ENCODE assay signal across 6 fruit fly cellular contexts in the genomic region with DNA sequence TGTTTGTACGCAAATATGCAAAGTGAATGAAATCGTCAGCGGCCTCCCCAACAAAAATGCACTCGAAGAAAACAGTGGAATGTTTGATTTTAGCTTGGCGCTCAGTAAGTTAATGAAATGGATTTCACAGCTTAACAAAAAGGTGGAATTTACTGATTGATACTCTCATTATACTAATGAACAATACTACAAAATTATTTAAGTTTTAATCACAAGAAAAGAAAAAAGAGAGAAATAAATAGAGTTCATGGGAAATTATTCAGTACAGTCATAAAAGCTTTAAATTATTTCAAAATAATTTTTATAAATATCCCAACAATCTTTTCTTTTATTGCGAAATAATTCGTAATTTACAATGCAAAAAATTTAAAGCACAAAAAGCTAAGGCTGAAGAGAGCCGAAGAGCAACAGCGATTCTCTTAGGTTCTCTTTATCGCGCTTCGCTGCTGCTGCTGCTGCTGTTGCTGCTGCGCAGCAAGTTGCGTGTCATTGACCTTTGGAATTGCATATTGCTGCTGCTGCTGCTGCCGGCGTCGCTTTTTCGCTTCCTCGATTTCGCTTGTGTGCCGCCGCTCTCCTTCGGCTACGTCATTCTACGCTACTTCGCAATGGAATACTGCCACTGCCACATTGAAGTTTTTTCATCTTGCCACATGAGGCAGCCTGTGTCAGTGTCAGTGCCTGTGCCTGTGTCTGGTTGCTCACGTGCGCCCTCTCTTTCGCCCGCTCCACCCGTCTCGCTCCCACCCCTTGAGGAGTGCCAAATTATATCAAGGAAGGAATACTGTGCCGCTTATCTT.
TF ChIP-seq lines count a peak whose summit lies in the region.

No protein-coding gene starts in this region.

- TF ChIP-seq CTCF in whole organism, embryonic (GFP tag; optimal IDR thresholded peaks at IDR 0.05; lab: Kevin White, UChicago) = no peak

TF ChIP-seq in whole organism, 6 proteins besides CTCF, POLR2A, EP300 and RAD21:
- TF ChIP-seq CG8478 (optimal IDR thresholded peaks at IDR 0.05; lab: Kevin White, UChicago) (no peak), EcR (GFP tag; optimal IDR thresholded peaks at IDR 0.05; lab: Kevin White, UChicago) (peak; percentile 63 to 93), usp (GFP tag; optimal IDR thresholded peaks at IDR 0.05; lab: Kevin White, UChicago) (no peak), Dll (optimal IDR thresholded peaks at IDR 0.05; lab: Kevin White, UChicago) (peak; percentile 46), pan (optimal IDR thresholded peaks at IDR 0.05; lab: Kevin White, UChicago) (no peak), psq (optimal IDR thresholded peaks at IDR 0.05; lab: Kevin White, UChicago) (no peak)

TF ChIP-seq in whole organism, adult, 20 proteins besides CTCF, POLR2A, EP300 and RAD21:
- TF ChIP-seq kay (GFP tag; lab: Kevin White, UChicago; ENCODE audit: borderline replicate concordance) = peak; percentile 73
- TF ChIP-seq Mnt (GFP tag; optimal IDR thresholded peaks at IDR 0.05; lab: Kevin White, UChicago) = no peak

TF ChIP-seq in whole organism, embryonic, 481 proteins besides CTCF, POLR2A, EP300 and RAD21 (continues in another document):
- TF ChIP-seq CG34422 (GFP tag; IDR thresholded peaks at IDR 0.05; lab: Robert Waterston, UW) (no peak), ab (GFP tag; optimal IDR thresholded peaks at IDR 0.05; lab: Kevin White, UChicago) (no peak), CG13296 (GFP tag; optimal IDR thresholded peaks at IDR 0.05; lab: Kevin White, UChicago) (no peak), CG3163 (GFP tag; optimal IDR thresholded peaks at IDR 0.05; lab: Kevin White, UChicago) (peak; percentile 62), CG13287 (GFP tag; IDR thresholded peaks at IDR 0.05; lab: Robert Waterston, UW; ENCODE audit: partially characterized antibody) (no peak), Trl (optimal IDR thresholded peaks at IDR 0.05; lab: Kevin White, UChicago) (peak; percentile 17 to 32), Trl (GFP tag; optimal IDR thresholded peaks at IDR 0.05; lab: Kevin White, UChicago) (no peak), CG7357 (GFP tag; IDR thresholded peaks at IDR 0.05; lab: Robert Waterston, UW) (no peak), lbe (GFP tag; optimal IDR thresholded peaks at IDR 0.05; lab: Kevin White, UChicago) (peak; percentile 55), CG16813 (GFP tag; IDR thresholded peaks at IDR 0.05; lab: Robert Waterston, UW; ENCODE audit: partially characterized antibody) (peak; percentile 25; the same call in 2 of the 3 replicates), inv (GFP tag; IDR thresholded peaks at IDR 0.05; lab: Robert Waterston, UW; ENCODE audit: partially characterized antibody) (no peak), bab2 (GFP tag; optimal IDR thresholded peaks at IDR 0.05; lab: Kevin White, UChicago) (no peak), kni (GFP tag; optimal IDR thresholded peaks at IDR 0.05; lab: Kevin White, UChicago) (no peak), ind (GFP tag; optimal IDR thresholded peaks at IDR 0.05; lab: Kevin White, UChicago) (no peak), Ets65A (GFP tag; lab: Kevin White, UChicago) (peak; percentile 42), Drgx (GFP tag; IDR thresholded peaks at IDR 0.05; lab: Robert Waterston, UW) (peak; percentile 56; the same call in 1 of the 2 replicates), CG8924 (tag; optimal IDR thresholded peaks at IDR 0.05; lab: Kevin White, UChicago) (no peak), chm (GFP tag; IDR thresholded peaks at IDR 0.05; lab: Robert Waterston, UW) (no peak)

TF ChIP-seq in whole organism, prepupa, 60 proteins besides CTCF, POLR2A, EP300 and RAD21 (continues in another document):
- TF ChIP-seq spab (GFP tag; optimal IDR thresholded peaks at IDR 0.05; lab: Kevin White, UChicago) (peak; percentile 50), CG6854 (GFP tag; optimal IDR thresholded peaks at IDR 0.05; lab: Kevin White, UChicago) (no peak), CG6163 (GFP tag; IDR thresholded peaks at IDR 0.05; lab: Robert Waterston, UW) (peak; percentile 50), CG11294 (GFP tag; IDR thresholded peaks at IDR 0.05; lab: Robert Waterston, UW) (peak; percentile 29; the same call in 1 of the 2 replicates), achi (GFP tag; optimal IDR thresholded peaks at IDR 0.05; lab: Kevin White, UChicago) (peak; percentile 82), Sox15 (GFP tag; optimal IDR thresholded peaks at IDR 0.05; lab: Kevin White, UChicago) (peak; percentile 51), Hr39 (GFP tag; optimal IDR thresholded peaks at IDR 0.05; lab: Kevin White, UChicago) (peak; percentile 71), CG3032 (tag; optimal IDR thresholded peaks at IDR 0.05; lab: Kevin White, UChicago) (peak; percentile 45), CG31627 (GFP tag; optimal IDR thresholded peaks at IDR 0.05; lab: Kevin White, UChicago) (peak; percentile 74), CG6792 (GFP tag; optimal IDR thresholded peaks at IDR 0.05; lab: Kevin White, UChicago) (peak; percentile 66), OdsH (GFP tag; optimal IDR thresholded peaks at IDR 0.05; lab: Kevin White, UChicago) (peak; percentile 85), CG4318 (GFP tag; optimal IDR thresholded peaks at IDR 0.05; lab: Kevin White, UChicago) (peak; percentile 71), net (GFP tag; optimal IDR thresholded peaks at IDR 0.05; lab: Kevin White, UChicago) (peak; percentile 85), Ets96B (tag; optimal IDR thresholded peaks at IDR 0.05; lab: Kevin White, UChicago) (peak; percentile 66), CG7368 (GFP tag; optimal IDR thresholded peaks at IDR 0.05; lab: Kevin White, UChicago) (peak; percentile 57), Blimp-1 (GFP tag; optimal IDR thresholded peaks at IDR 0.05; lab: Kevin White, UChicago) (peak; percentile 42), Gug (GFP tag; IDR thresholded peaks at IDR 0.05; lab: Robert Waterston, UW) (peak; percentile 38), topi (GFP tag; optimal IDR thresholded peaks at IDR 0.05; lab: Kevin White, UChicago) (peak; percentile 88), CG32006 (GFP tag; optimal IDR thresholded peaks at IDR 0.05; lab: Kevin White, UChicago) (peak; percentile 87)

TF ChIP-seq in whole organism, pupa, 21 proteins besides CTCF, POLR2A, EP300 and RAD21 (continues in another document):
- TF ChIP-seq CG8159 (tag; optimal IDR thresholded peaks at IDR 0.05; lab: Kevin White, UChicago) (peak; percentile 70), CG17806 (tag; optimal IDR thresholded peaks at IDR 0.05; lab: Kevin White, UChicago) (peak; percentile 56), fd96Ca (GFP tag; IDR thresholded peaks at IDR 0.05; lab: Robert Waterston, UW) (0 out of 3 replicates have a peak, but pooled peaks have one; percentile 38), EcR (GFP tag; optimal IDR thresholded peaks at IDR 0.05; lab: Kevin White, UChicago) (peak; percentile 98), CG9948 (tag; optimal IDR thresholded peaks at IDR 0.05; lab: Kevin White, UChicago) (peak; percentile 70), CG10348 (GFP tag; IDR thresholded peaks at IDR 0.05; lab: Robert Waterston, UW) (no peak), CG12605 (GFP tag; IDR thresholded peaks at IDR 0.05; lab: Robert Waterston, UW) (0 out of 2 replicates have a peak, but pooled peaks have one; percentile 24), CG32121 (GFP tag; IDR thresholded peaks at IDR 0.05; lab: Robert Waterston, UW) (no peak; the same call in none of the 2 replicates), Ets98B (GFP tag; IDR thresholded peaks at IDR 0.05; lab: Robert Waterston, UW) (no peak; the same call in 1 of the 2 replicates), rn (GFP tag; IDR thresholded peaks at IDR 0.05; lab: Robert Waterston, UW) (no peak), Snoo (tag; optimal IDR thresholded peaks at IDR 0.05; lab: Kevin White, UChicago) (peak; percentile 83), Pif1A (GFP tag; optimal IDR thresholded peaks at IDR 0.05; lab: Kevin White, UChicago) (peak; percentile 65), Pif1B (GFP tag; optimal IDR thresholded peaks at IDR 0.05; lab: Kevin White, UChicago) (peak; percentile 73), D1 (tag; optimal IDR thresholded peaks at IDR 0.05; lab: Kevin White, UChicago) (peak; percentile 84), CG8301 (tag; optimal IDR thresholded peaks at IDR 0.05; lab: Kevin White, UChicago) (peak; percentile 74), CG13204 (GFP tag; optimal IDR thresholded peaks at IDR 0.05; lab: Kevin White, UChicago) (peak; percentile 19), CG15710 (tag; optimal IDR thresholded peaks at IDR 0.05; lab: Kevin White, UChicago) (peak; percentile 53), gl (tag; optimal IDR thresholded peaks at IDR 0.05; lab: Kevin White, UChicago) (no peak), CG4496 (GFP tag; IDR thresholded peaks at IDR 0.05; lab: Robert Waterston, UW) (peak; percentile 25; the same call in 1 of the 3 replicates)

TF ChIP-seq in whole organism, wandering third instar larva, 38 proteins besides CTCF, POLR2A, EP300 and RAD21 (continues in another document):
- TF ChIP-seq lola (GFP tag; optimal IDR thresholded peaks at IDR 0.05; lab: Kevin White, UChicago) = no peak
- peak; percentile 14 for TF ChIP-seq Hnf4 (GFP tag; optimal IDR thresholded peaks at IDR 0.05; lab: Kevin White, UChicago)
- peak; percentile 54 for TF ChIP-seq Dfd (GFP tag; optimal IDR thresholded peaks at IDR 0.05; lab: Kevin White, UChicago)
- TF ChIP-seq foxo (GFP tag; optimal IDR thresholded peaks at IDR 0.05; lab: Kevin White, UChicago) = peak in 1 of 2 experiments; percentile 76
- TF ChIP-seq psq (GFP tag; optimal IDR thresholded peaks at IDR 0.05; lab: Kevin White, UChicago) = peak; percentile 79
- peak; percentile 65 for TF ChIP-seq Sp1 (GFP tag; optimal IDR thresholded peaks at IDR 0.05; lab: Kevin White, UChicago)
- peak; percentile 39 for TF ChIP-seq rgr (GFP tag; optimal IDR thresholded peaks at IDR 0.05; lab: Kevin White, UChicago)
- no peak for TF ChIP-seq Jra (GFP tag; optimal IDR thresholded peaks at IDR 0.05; lab: Kevin White, UChicago)
- no peak for TF ChIP-seq tai (GFP tag; optimal IDR thresholded peaks at IDR 0.05; lab: Kevin White, UChicago)
- peak; percentile 72 for TF ChIP-seq OdsH (GFP tag; optimal IDR thresholded peaks at IDR 0.05; lab: Kevin White, UChicago)
- no peak for TF ChIP-seq CG9705 (GFP tag; optimal IDR thresholded peaks at IDR 0.05; lab: Kevin White, UChicago)
- no peak for TF ChIP-seq dsf (GFP tag; optimal IDR thresholded peaks at IDR 0.05; lab: Kevin White, UChicago; ENCODE audit: borderline replicate concordance)
- TF ChIP-seq brk (GFP tag; optimal IDR thresholded peaks at IDR 0.05; lab: Kevin White, UChicago) = peak; percentile 25
- peak; percentile 23 for TF ChIP-seq woc (GFP tag; optimal IDR thresholded peaks at IDR 0.05; lab: Kevin White, UChicago)
- no peak for TF ChIP-seq usp (GFP tag; optimal IDR thresholded peaks at IDR 0.05; lab: Kevin White, UChicago)
- peak; percentile 39 for TF ChIP-seq br (GFP tag; optimal IDR thresholded peaks at IDR 0.05; lab: Kevin White, UChicago)
- TF ChIP-seq Abd-B (GFP tag; optimal IDR thresholded peaks at IDR 0.05; lab: Kevin White, UChicago) = no peak
- no peak for TF ChIP-seq jim (GFP tag; optimal IDR thresholded peaks at IDR 0.05; lab: Kevin White, UChicago)
- no peak for TF ChIP-seq dmrt93B (GFP tag; optimal IDR thresholded peaks at IDR 0.05; lab: Kevin White, UChicago)
- no peak for TF ChIP-seq sv (GFP tag; optimal IDR thresholded peaks at IDR 0.05; lab: Kevin White, UChicago)
- peak; percentile 14 for TF ChIP-seq Hr83 (GFP tag; optimal IDR thresholded peaks at IDR 0.05; lab: Kevin White, UChicago; ENCODE audit: poor library complexity, severe bottlenecking)
- peak; percentile 61 for TF ChIP-seq fru (GFP tag; optimal IDR thresholded peaks at IDR 0.05; lab: Kevin White, UChicago)
